Fruit fly (Drosophila melanogaster): Measurements from ENCODE around the gene CG3630.

Gene CG3630

DNA sequence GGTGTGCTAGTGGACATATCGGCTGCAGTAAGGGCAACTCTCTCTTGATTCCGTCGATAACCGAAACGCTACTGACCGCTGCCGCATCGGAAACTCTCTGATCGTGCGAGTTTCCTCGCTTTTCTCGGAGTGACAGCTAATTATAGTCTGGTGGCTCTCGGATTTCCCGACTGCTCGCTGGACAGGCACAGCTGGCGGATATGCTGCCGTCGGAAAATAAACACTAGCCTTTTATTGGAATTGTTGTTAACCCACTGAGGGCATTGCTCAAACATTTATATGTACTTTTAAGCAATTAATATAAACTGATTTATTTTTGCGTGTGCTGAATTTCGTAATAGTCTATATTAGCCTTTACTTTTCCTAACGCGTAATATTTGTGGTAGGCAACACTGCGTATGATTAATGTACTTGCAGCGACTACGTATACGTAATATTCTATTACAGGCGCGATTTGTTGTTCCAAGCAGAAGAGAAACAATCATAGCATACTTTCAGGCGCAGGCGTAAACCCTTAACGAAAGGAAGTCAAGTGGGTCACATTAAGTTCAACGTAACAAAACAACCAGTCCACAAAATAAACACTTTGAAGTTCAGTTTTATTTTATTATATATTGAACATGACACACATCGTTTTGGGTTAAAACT, 51.9 kb downstream of the CG3630 start, which contains the start of gene SmydA-8:
Gene SmydA-8 (minus strand): TSS at position 51 of the 648 bp plus-strand sequence.
- no peak for TF ChIP-seq CTCF (optimal IDR thresholded peaks at IDR 0.05)
- no peak for TF ChIP-seq CG8478 (optimal IDR thresholded peaks at IDR 0.05)

DNA sequence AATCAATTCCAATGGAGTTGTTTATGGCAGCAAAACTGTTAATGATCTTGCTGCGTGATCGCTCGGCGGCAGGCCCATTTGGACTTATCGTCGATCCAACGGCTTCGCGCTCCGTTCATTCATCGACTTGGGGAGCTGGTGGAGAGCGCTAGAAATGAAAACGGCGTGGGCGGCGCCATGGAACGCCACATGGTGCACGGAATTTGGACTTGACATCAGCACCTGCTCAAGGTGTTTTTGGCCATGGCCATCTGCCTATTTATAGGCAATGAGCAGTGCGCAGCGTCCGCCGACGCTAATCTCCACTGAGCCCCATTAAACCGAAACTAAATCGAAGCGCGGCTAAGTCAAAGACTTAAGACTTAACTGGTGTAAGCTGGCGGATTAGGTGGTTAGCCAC, 56.5 kb downstream of the CG3630 start:
- TF ChIP-seq CG8478 (optimal IDR thresholded peaks at IDR 0.05) (no peak), CTCF (optimal IDR thresholded peaks at IDR 0.05) (no peak)

- no peak for TF ChIP-seq CG8478 (optimal IDR thresholded peaks at IDR 0.05)
- no peak for TF ChIP-seq CTCF (optimal IDR thresholded peaks at IDR 0.05)
Measured at dm6 chrX:2219246-2219645, 57.2 kb downstream of the CG3630 start.

dm6 chrX:2219899-2220298, 57.9 kb downstream of the CG3630 start:
- no peak for TF ChIP-seq CTCF (optimal IDR thresholded peaks at IDR 0.05)
- TF ChIP-seq CG8478 (optimal IDR thresholded peaks at IDR 0.05): no peak

- no peak for TF ChIP-seq CTCF (optimal IDR thresholded peaks at IDR 0.05)
- TF ChIP-seq CG8478 (optimal IDR thresholded peaks at IDR 0.05): no peak
Measured at dm6 chrX:2221598-2221997, 59.6 kb downstream of the CG3630 start.
